Fruit fly (Drosophila melanogaster) whole organism, embryonic: ENCODE measurements around the gene CG7203.

Experiments used
- ATbp ChIP-seq: fragments of 200-800 bp; sonication (Bioruptor generic); optimal IDR thresholded peaks from 2 replicates; lab custom pipeline; 2017; ENCODE audit warnings: missing biosample characterization, mild to moderate bottlenecking, missing genetic modification characterization, missing genetic modification reagents
- B-H1 ChIP-seq: fragments of 200-800 bp; sonication (Bioruptor generic); IDR thresholded peaks from 3 replicates; pipeline ENCODE4 v1.3.6; 2022; ENCODE audit warnings: missing biosample characterization, missing genetic modification characterization
- Bdp1 ChIP-seq: fragments of 200-800 bp; sonication (Bioruptor generic); optimal IDR thresholded peaks from 3 replicates; lab custom pipeline; 2016; ENCODE audit warnings: missing biosample characterization, missing genetic modification characterization
- CG10274 ChIP-seq: fragments of 200-800 bp; sonication (Bioruptor generic); optimal IDR thresholded peaks from 3 replicates; lab custom pipeline; 2017; ENCODE audit warnings: missing biosample characterization, mild to moderate bottlenecking, missing genetic modification characterization
- CG11696 ChIP-seq: fragments of 200-800 bp; sonication (Bioruptor generic); IDR thresholded peaks from 2 replicates; pipeline ENCODE4 v1.3.6; 2022; ENCODE audit warnings: missing biosample characterization, missing genetic modification characterization
- CG12071 ChIP-seq: fragments of 200-800 bp; sonication (Bioruptor generic); optimal IDR thresholded peaks from 3 replicates; lab custom pipeline; 2018; ENCODE audit warnings: missing biosample characterization, mild to moderate bottlenecking, missing genetic modification characterization
- CG12104 ChIP-seq: fragments of 200-800 bp; sonication (Bioruptor generic); optimal IDR thresholded peaks from 3 replicates; lab custom pipeline; 2016; ENCODE audit warnings: missing biosample characterization, missing genetic modification characterization
- CG12299 ChIP-seq: fragments of 200-800 bp; sonication (Bioruptor generic); optimal IDR thresholded peaks from 2 replicates; lab custom pipeline; 2018; ENCODE audit warnings: missing biosample characterization, mild to moderate bottlenecking, missing genetic modification characterization
- CG12942 ChIP-seq: fragments of 200-800 bp; sonication (Bioruptor generic); optimal IDR thresholded peaks from 3 replicates; lab custom pipeline; 2016; ENCODE audit warnings: missing biosample characterization, missing genetic modification characterization
- CG13424 ChIP-seq: fragments of 200-800 bp; sonication (Bioruptor generic); optimal IDR thresholded peaks from 2 replicates; lab custom pipeline; 2019; ENCODE audit warnings: missing biosample characterization, mild to moderate bottlenecking, missing genetic modification characterization, moderate library complexity
- CG14667 ChIP-seq: fragments of 200-800 bp; sonication (Bioruptor generic); IDR thresholded peaks from 2 replicates; pipeline ENCODE4 v1.3.6; 2022; ENCODE audit warnings: missing biosample characterization, missing genetic modification characterization
- CG16815 ChIP-seq: fragments of 200-800 bp; sonication (Bioruptor generic); optimal IDR thresholded peaks from 3 replicates; lab custom pipeline; 2017; ENCODE audit warnings: missing biosample characterization, mild to moderate bottlenecking, missing genetic modification characterization
- CG17359 ChIP-seq: fragments of 200-800 bp; sonication (Bioruptor generic); optimal IDR thresholded peaks from 3 replicates; lab custom pipeline; 2018; ENCODE audit warnings: missing biosample characterization, mild to moderate bottlenecking, missing genetic modification characterization, moderate library complexity
- CG17361 ChIP-seq: fragments of 200-800 bp; sonication (Bioruptor generic); IDR thresholded peaks from 3 replicates; pipeline ENCODE4 v1.3.6; 2022; ENCODE audit warnings: missing biosample characterization, missing genetic modification characterization
- CG17829 ChIP-seq: fragments of 200-800 bp; optimal IDR thresholded peaks from 2 replicates; lab custom pipeline; 2019; ENCODE audit warnings: missing biosample characterization, mild to moderate bottlenecking, missing genetic modification characterization, moderate library complexity
- CG2875 ChIP-seq: fragments of 200-800 bp; sonication (Bioruptor generic); optimal IDR thresholded peaks from 2 replicates; lab custom pipeline; 2017; ENCODE audit warnings: missing biosample characterization, mild to moderate bottlenecking, missing genetic modification characterization, missing genetic modification reagents
- CG30431 ChIP-seq: fragments of 200-800 bp; sonication (Bioruptor generic); optimal IDR thresholded peaks from 2 replicates; lab custom pipeline; 2017; ENCODE audit warnings: missing biosample characterization, missing genetic modification characterization
- CG31224 ChIP-seq: fragments of 200-800 bp; sonication (Bioruptor generic); IDR thresholded peaks from 2 replicates; pipeline ENCODE4 v1.3.6; 2022; ENCODE audit warnings: missing biosample characterization, missing genetic modification characterization
- CG4707 ChIP-seq: fragments of 200-800 bp; sonication (Bioruptor generic); optimal IDR thresholded peaks from 2 replicates; lab custom pipeline; 2018; ENCODE audit warnings: missing biosample characterization, mild to moderate bottlenecking, missing genetic modification characterization, moderate library complexity
- CG6854 ChIP-seq: fragments of 200-800 bp; sonication (Bioruptor generic); optimal IDR thresholded peaks from 3 replicates; lab custom pipeline; 2017; ENCODE audit warnings: missing biosample characterization, mild to moderate bottlenecking, missing genetic modification characterization
- CG7987 ChIP-seq: fragments of 200-800 bp; sonication (Bioruptor generic); optimal IDR thresholded peaks from 2 replicates; lab custom pipeline; 2018; ENCODE audit warnings: missing biosample characterization, mild to moderate bottlenecking, missing genetic modification characterization, moderate library complexity
- Camta ChIP-seq: fragments of 200-800 bp; sonication (Bioruptor generic); optimal IDR thresholded peaks from 2 replicates; lab custom pipeline; 2016; ENCODE audit warnings: missing biosample characterization, missing genetic modification characterization
- Dip3 ChIP-seq: fragments of 200-800 bp; sonication (Bioruptor generic); optimal IDR thresholded peaks from 3 replicates; lab custom pipeline; 2016; ENCODE audit warnings: missing biosample characterization, missing genetic modification characterization
- Doc2 ChIP-seq: fragments of 200-800 bp; sonication (Bioruptor generic); IDR thresholded peaks from 2 replicates; pipeline ENCODE4 v1.3.6; 2022; ENCODE audit warnings: missing biosample characterization, missing genetic modification characterization
- GATAe ChIP-seq: fragments of 200-800 bp; sonication (Bioruptor generic); conservative IDR thresholded peaks from 2 replicates; pipeline ENCODE4 v1.3.6; 2022; ENCODE audit warnings: missing biosample characterization, missing genetic modification characterization
- Hr3 ChIP-seq: fragments of 200-800 bp; sonication (Bioruptor generic); optimal IDR thresholded peaks from 3 replicates; lab custom pipeline; 2016; ENCODE audit warnings: missing biosample characterization, missing genetic modification characterization
- Hr39 ChIP-seq: fragments of >200 bp; optimal IDR thresholded peaks from 2 replicates; lab custom pipeline; 2017
- Kr ChIP-seq: fragments of 200-800 bp; sonication (Bioruptor generic); optimal IDR thresholded peaks from 2 replicates; lab custom pipeline; 2017; ENCODE audit warnings: missing biosample characterization, mild to moderate bottlenecking, missing genetic modification characterization
- Lpt ChIP-seq: fragments of >200 bp; optimal IDR thresholded peaks from 2 replicates; lab custom pipeline; 2018; ENCODE audit warnings: missing biosample characterization, missing genetic modification characterization
- Med ChIP-seq: fragments of 200-800 bp; sonication (Bioruptor generic); peaks from one replicate; lab custom pipeline; 2016; ENCODE audit warnings: missing biosample characterization, missing genetic modification characterization, mild to moderate bottlenecking, inconsistent platforms, moderate library complexity
- NC2β ChIP-seq: fragments of 200-800 bp; sonication (Bioruptor generic); optimal IDR thresholded peaks from 2 replicates; lab custom pipeline; 2016; ENCODE audit warnings: missing biosample characterization, missing genetic modification characterization
- NFAT ChIP-seq: fragments of 200-800 bp; sonication (Bioruptor generic); IDR thresholded peaks from 2 replicates; pipeline ENCODE4 v1.3.6; 2022; ENCODE audit warnings: missing biosample characterization, missing genetic modification characterization
- Spps ChIP-seq: fragments of 200-800 bp; sonication (Bioruptor generic); optimal IDR thresholded peaks from 2 replicates; lab custom pipeline; 2018; ENCODE audit warnings: missing biosample characterization, mild to moderate bottlenecking, missing genetic modification characterization
- Ssrp ChIP-seq: fragments of 200-800 bp; sonication (Bioruptor generic); optimal IDR thresholded peaks from 2 replicates; lab custom pipeline; 2018; ENCODE audit warnings: missing biosample characterization, mild to moderate bottlenecking, missing genetic modification characterization, moderate library complexity
- aop ChIP-seq: fragments of 200-800 bp; sonication (Bioruptor generic); IDR thresholded peaks from 2 replicates; pipeline ENCODE4 v1.3.6; 2022; ENCODE audit warnings: missing biosample characterization, missing genetic modification characterization
- ap ChIP-seq: fragments of 200-800 bp; sonication (Bioruptor generic); IDR thresholded peaks from 2 replicates; pipeline ENCODE4 v1.3.6; 2022; ENCODE audit warnings: missing biosample characterization, missing genetic modification characterization
- cato ChIP-seq: fragments of 200-800 bp; sonication (Bioruptor generic); optimal IDR thresholded peaks from 2 replicates; lab custom pipeline; 2016; ENCODE audit warnings: missing biosample characterization, missing genetic modification characterization, borderline replicate concordance
- dysf ChIP-seq: fragments of 200-800 bp; sonication (Bioruptor generic); IDR thresholded peaks from 3 replicates; pipeline ENCODE4 v1.3.6; 2022; ENCODE audit warnings: missing biosample characterization, missing genetic modification characterization
- ems ChIP-seq: fragments of 200-800 bp; sonication (Bioruptor generic); optimal IDR thresholded peaks from 3 replicates; lab custom pipeline; 2016; ENCODE audit warnings: missing biosample characterization, missing genetic modification characterization
- exex ChIP-seq: fragments of 200-800 bp; sonication (Bioruptor generic); optimal IDR thresholded peaks from 4 replicates; lab custom pipeline; 2018; ENCODE audit warnings: missing biosample characterization, mild to moderate bottlenecking, missing genetic modification characterization, moderate library complexity
- gem ChIP-seq: fragments of 200-800 bp; sonication (Bioruptor generic); optimal IDR thresholded peaks from 2 replicates; lab custom pipeline; 2019; ENCODE audit warnings: missing biosample characterization, mild to moderate bottlenecking, missing genetic modification characterization, moderate library complexity
- hb ChIP-seq: fragments of 200-800 bp; sonication (Bioruptor generic); IDR thresholded peaks from 3 replicates; pipeline ENCODE4 v1.3.6; 2022; ENCODE audit warnings: missing biosample characterization, missing genetic modification characterization; ENCODE audit not compliant: partially characterized antibody
- her ChIP-seq: fragments of 200-800 bp; sonication (Bioruptor generic); optimal IDR thresholded peaks from 2 replicates; lab custom pipeline; 2016; ENCODE audit warnings: missing biosample characterization, missing genetic modification characterization
- nerfin-2 ChIP-seq: fragments of 200-800 bp; sonication (Bioruptor generic); IDR thresholded peaks from 2 replicates; pipeline ENCODE4 v1.3.6; 2022; ENCODE audit warnings: missing biosample characterization, missing genetic modification characterization; ENCODE audit not compliant: partially characterized antibody
- nmo ChIP-seq: fragments of 200-800 bp; sonication (Bioruptor generic); optimal IDR thresholded peaks from 2 replicates; lab custom pipeline; 2018; ENCODE audit warnings: missing biosample characterization, mild to moderate bottlenecking, missing genetic modification characterization, moderate library complexity
- shn ChIP-seq: fragments of 200-800 bp; sonication (Bioruptor generic); optimal IDR thresholded peaks from 3 replicates; lab custom pipeline; 2016; ENCODE audit warnings: missing biosample characterization, missing genetic modification characterization
- tgo ChIP-seq: fragments of 200-800 bp; sonication (Bioruptor generic); IDR thresholded peaks from 3 replicates; pipeline ENCODE4 v1.3.6; 2022; ENCODE audit warnings: missing biosample characterization, missing genetic modification characterization
- tup ChIP-seq: fragments of 200-800 bp; sonication (Bioruptor generic); optimal IDR thresholded peaks from 2 replicates; lab custom pipeline; 2016; ENCODE audit warnings: missing biosample characterization, mild to moderate bottlenecking, missing genetic modification characterization, moderate library complexity
- vvl ChIP-seq: fragments of 200-800 bp; sonication (Bioruptor generic); IDR thresholded peaks from 2 replicates; pipeline ENCODE4 v1.3.6; 2022; ENCODE audit warnings: missing biosample characterization, missing genetic modification characterization
- z ChIP-seq: fragments of 200-800 bp; sonication (Bioruptor generic); IDR thresholded peaks from 3 replicates; pipeline ENCODE4 v1.3.6; 2022; ENCODE audit warnings: missing biosample characterization, missing genetic modification characterization

CG7203 gene

DNA sequence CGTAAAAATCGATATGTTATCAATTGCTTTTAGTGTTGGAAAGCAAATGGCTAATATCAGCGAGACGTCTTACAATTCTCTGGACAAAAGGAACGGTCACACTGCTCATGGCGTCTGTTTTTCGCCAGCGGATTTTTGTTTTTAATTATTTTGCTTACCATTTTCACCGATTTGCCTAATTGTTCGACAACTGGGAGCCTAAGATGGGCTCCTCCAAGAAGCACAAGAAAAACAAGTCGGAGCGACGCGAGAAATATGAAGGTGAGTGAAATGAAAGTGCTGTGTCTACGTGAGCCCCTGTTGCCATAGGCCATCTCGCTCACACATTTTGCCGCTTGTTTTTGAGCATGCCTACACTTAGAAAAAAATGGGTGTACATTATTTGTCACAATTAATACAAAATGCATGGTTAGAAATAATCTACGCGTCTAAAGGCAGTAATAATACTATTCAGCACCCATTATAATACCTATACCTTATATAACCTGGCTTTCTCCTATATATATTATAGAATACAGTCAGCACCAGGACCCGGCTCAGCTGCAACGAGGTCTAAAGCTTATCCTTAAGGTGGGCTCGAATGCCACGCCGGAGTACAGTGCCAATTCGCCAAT lies 29.9 kb upstream of the CG7203 start, which contains the start of gene Brd7-9 (continued):
- TF ChIP-seq CG13424 (peak; percentile 54), tgo (GFP tag; lab: Robert Waterston, UW) (peak; percentile 67), tup (peak; percentile 28), CG7987 (GFP tag; lab: Kevin White, UChicago) (peak; percentile 26), CG12942 (peak; percentile 43), CG17359 (tag; lab: Kevin White, UChicago) (peak; percentile 81), CG11696 (GFP tag; lab: Robert Waterston, UW) (peak; percentile 78), ems (GFP tag; lab: Kevin White, UChicago) (peak; percentile 75), CG4707 (peak; percentile 48), gem (tag; lab: Kevin White, UChicago) (peak; percentile 81), B-H1 (GFP tag; lab: Robert Waterston, UW) (peak; percentile 77), NFAT (GFP tag; lab: Robert Waterston, UW) (peak; percentile 84), CG16815 (GFP tag; lab: Kevin White, UChicago) (peak; percentile 3), dysf (GFP tag; lab: Robert Waterston, UW) (peak; percentile 82), NC2β (GFP tag; lab: Kevin White, UChicago) (peak; percentile 43), Med (peak; percentile 93), CG12104 (peak; percentile 56), ap (GFP tag; lab: Robert Waterston, UW) (peak; percentile 79), CG2875 (peak; percentile 70), CG10274 (GFP tag; lab: Kevin White, UChicago) (peak; percentile 7), Kr (GFP tag; lab: Kevin White, UChicago) (no peak), Doc2 (GFP tag; lab: Robert Waterston, UW) (no peak), Camta (peak; percentile 41), GATAe (GFP tag; lab: Robert Waterston, UW) (no peak; the same call in 1 of the 2 replicates), CG6854 (GFP tag; lab: Kevin White, UChicago) (peak; percentile 70), Dip3 (GFP tag; lab: Kevin White, UChicago) (peak; percentile 23), Ssrp (peak; percentile 65), exex (no peak), Spps (peak; percentile 6), CG12299 (tag; lab: Kevin White, UChicago) (peak; percentile 56), Bdp1 (GFP tag; lab: Kevin White, UChicago) (peak; percentile 6), z (no peak), shn (GFP tag; lab: Kevin White, UChicago) (peak; percentile 11), vvl (GFP tag; lab: Robert Waterston, UW) (peak; percentile 93), aop (GFP tag; lab: Robert Waterston, UW) (no peak), nmo (peak; percentile 56), cato (peak; percentile 44), Hr3 (GFP tag; lab: Kevin White, UChicago) (peak; percentile 49), CG31224 (GFP tag; lab: Robert Waterston, UW) (peak; percentile 56; the same call in 1 of the 2 replicates), CG12071 (GFP tag; lab: Kevin White, UChicago) (peak; percentile 86), Hr39 (lab: Kevin White, UChicago) (no peak), hb (no peak), ATbp (GFP tag; lab: Kevin White, UChicago) (peak; percentile 79), CG14667 (GFP tag; lab: Robert Waterston, UW) (peak; percentile 65; the same call in 1 of the 2 replicates), CG30431 (GFP tag; lab: Kevin White, UChicago) (peak; percentile 20), CG17829 (tag; lab: Kevin White, UChicago) (peak; percentile 70), CG17361 (peak; percentile 69; the same call in 2 of the 3 replicates), Lpt (GFP tag; lab: Kevin White, UChicago) (no peak), her (GFP tag; lab: Kevin White, UChicago) (peak; percentile 34), nerfin-2 (GFP tag; lab: Robert Waterston, UW) (0 out of 2 replicates have a peak, but pooled peaks have one; percentile 40)
